Fruit fly (Drosophila melanogaster): Measurements from ENCODE around the gene Dyro.

The Dyro gene

dm6 chr3L:11328015-11328680, 32.4 kb upstream of the Dyro start (continued):
- TF ChIP-seq CG6689 (GFP tag; IDR thresholded peaks at IDR 0.05) = peak; percentile 45; the same call in 1 of the 2 replicates
- no peak for TF ChIP-seq CG9797 (GFP tag; optimal IDR thresholded peaks at IDR 0.05)
- peak in 1 of 2 experiments; percentile 22 for TF ChIP-seq dpn (GFP tag; optimal IDR thresholded peaks at IDR 0.05)
- TF ChIP-seq ftz-f1 (GFP tag; optimal IDR thresholded peaks at IDR 0.05) = no peak
- TF ChIP-seq so (GFP tag; IDR thresholded peaks at IDR 0.05) = 0 out of 3 replicates have a peak, but pooled peaks have one; percentile 33
- TF ChIP-seq gce (GFP tag; IDR thresholded peaks at IDR 0.05) = no peak
- TF ChIP-seq bcd (GFP tag; optimal IDR thresholded peaks at IDR 0.05) = peak; percentile 8
- peak; percentile 40; the same call in 1 of the 2 replicates for TF ChIP-seq CG32532 (GFP tag; IDR thresholded peaks at IDR 0.05)
- TF ChIP-seq Ptx1 (GFP tag; IDR thresholded peaks at IDR 0.05) = peak; percentile 63
- TF ChIP-seq CTCF (GFP tag; optimal IDR thresholded peaks at IDR 0.05) = no peak
- TF ChIP-seq bsh (GFP tag; optimal IDR thresholded peaks at IDR 0.05) = peak in 1 of 2 experiments; percentile 25
- TF ChIP-seq CG9215 (GFP tag; IDR thresholded peaks at IDR 0.05) = peak; percentile 42; the same call in 1 of the 2 replicates
- TF ChIP-seq CG31441 (GFP tag; IDR thresholded peaks at IDR 0.05) = 0 out of 2 replicates have a peak, but pooled peaks have one; percentile 11
- no peak for TF ChIP-seq cwo (GFP tag; optimal IDR thresholded peaks at IDR 0.05)
- TF ChIP-seq tna (GFP tag; IDR thresholded peaks at IDR 0.05; ENCODE audit: partially characterized antibody) = no peak
- TF ChIP-seq CG13424 (tag; optimal IDR thresholded peaks at IDR 0.05) = peak; percentile 47
- TF ChIP-seq CG33557 (GFP tag; optimal IDR thresholded peaks at IDR 0.05) = no peak
- TF ChIP-seq Sox102F (GFP tag; optimal IDR thresholded peaks at IDR 0.05) = peak; percentile 37
- peak; percentile 67 for TF ChIP-seq CG4360 (GFP tag; IDR thresholded peaks at IDR 0.05)
- TF ChIP-seq Ssrp (tag; optimal IDR thresholded peaks at IDR 0.05) = peak; percentile 23
- no peak for TF ChIP-seq Bdp1 (GFP tag; optimal IDR thresholded peaks at IDR 0.05)
- TF ChIP-seq CG18476 (GFP tag; optimal IDR thresholded peaks at IDR 0.05) = peak; percentile 33
- TF ChIP-seq mam (GFP tag; optimal IDR thresholded peaks at IDR 0.05) = no peak
- 0 out of 2 replicates have a peak, but pooled peaks have one; percentile 22 for TF ChIP-seq peb (GFP tag; IDR thresholded peaks at IDR 0.05)
- TF ChIP-seq Dek (tag; optimal IDR thresholded peaks at IDR 0.05) = no peak
- peak in 1 of 2 experiments; percentile 42 for TF ChIP-seq Pdp1 (GFP tag; optimal IDR thresholded peaks at IDR 0.05)
- TF ChIP-seq Sox100B (GFP tag; optimal IDR thresholded peaks at IDR 0.05) = peak; percentile 65
- TF ChIP-seq bab2 (GFP tag; optimal IDR thresholded peaks at IDR 0.05) = no peak
- TF ChIP-seq Hsf (GFP tag; optimal IDR thresholded peaks at IDR 0.05) = no peak
- 0 out of 2 replicates have a peak, but pooled peaks have one; percentile 7 for TF ChIP-seq CG17328 (GFP tag; IDR thresholded peaks at IDR 0.05)
- no peak for TF ChIP-seq dm (GFP tag; optimal IDR thresholded peaks at IDR 0.05)
- TF ChIP-seq Gug (GFP tag; IDR thresholded peaks at IDR 0.05) = 0 out of 4 replicates have a peak, but pooled peaks have one; percentile 7
- no peak for TF ChIP-seq pzg (GFP tag; optimal IDR thresholded peaks at IDR 0.05)
- no peak for TF ChIP-seq unc-4 (GFP tag; IDR thresholded peaks at IDR 0.05; ENCODE audit: partially characterized antibody)
- peak in 1 of 3 experiments; percentile 36 for TF ChIP-seq lola (GFP tag; optimal IDR thresholded peaks at IDR 0.05)
- TF ChIP-seq CG9437 (GFP tag; optimal IDR thresholded peaks at IDR 0.05) = peak; percentile 14
- TF ChIP-seq tio (GFP tag; optimal IDR thresholded peaks at IDR 0.05) = peak; percentile 38
- TF ChIP-seq ttk (GFP tag; IDR thresholded peaks at IDR 0.05) = peak; percentile 25; the same call in 1 of the 2 replicates
- TF ChIP-seq Meics (GFP tag; optimal IDR thresholded peaks at IDR 0.05) = peak; percentile 77
- peak; percentile 40; the same call in 1 of the 2 replicates for TF ChIP-seq CG7372 (GFP tag; IDR thresholded peaks at IDR 0.05)
- TF ChIP-seq Side (GFP tag; optimal IDR thresholded peaks at IDR 0.05) = no peak
- TF ChIP-seq Dip3 (GFP tag; optimal IDR thresholded peaks at IDR 0.05) = peak; percentile 13
- TF ChIP-seq fd64A (GFP tag; optimal IDR thresholded peaks at IDR 0.05) = no peak
- TF ChIP-seq CG7987 (GFP tag; optimal IDR thresholded peaks at IDR 0.05) = no peak
- TF ChIP-seq grau (tag; optimal IDR thresholded peaks at IDR 0.05) = peak; percentile 33
- peak; percentile 46 for TF ChIP-seq pros (GFP tag; optimal IDR thresholded peaks at IDR 0.05)
- peak; percentile 51 for TF ChIP-seq CG10147 (GFP tag; optimal IDR thresholded peaks at IDR 0.05)
- TF ChIP-seq CG17361 (GFP tag; IDR thresholded peaks at IDR 0.05) = peak; percentile 35; the same call in 2 of the 3 replicates
- TF ChIP-seq otp (GFP tag; IDR thresholded peaks at IDR 0.05) = no peak

Data from whole organism, embryonic.